Worm (Caenorhabditis elegans) whole organism, L3 larva: ENCODE results near the gene F18A1.1.

Experiments
- ama-1 ChIP-seq: fragments of 150-350 bp; optimal IDR thresholded peaks from 2 replicates; lab custom pipeline; 2018
- nhr-28 ChIP-seq: fragments of 150-350 bp; optimal IDR thresholded peaks from 2 replicates; lab custom pipeline; 2014; ENCODE audit warnings: missing biosample characterization, missing genetic modification characterization
- nhr-77 ChIP-seq: fragments of 150-350 bp; optimal IDR thresholded peaks from 2 replicates; lab custom pipeline; 2014; ENCODE audit warnings: missing biosample characterization, missing genetic modification characterization
- snpc-4 ChIP-seq: fragments of 150-350 bp; optimal IDR thresholded peaks from 2 replicates; lab custom pipeline; 2014; ENCODE audit warnings: missing biosample characterization, missing genetic modification characterization

DNA sequence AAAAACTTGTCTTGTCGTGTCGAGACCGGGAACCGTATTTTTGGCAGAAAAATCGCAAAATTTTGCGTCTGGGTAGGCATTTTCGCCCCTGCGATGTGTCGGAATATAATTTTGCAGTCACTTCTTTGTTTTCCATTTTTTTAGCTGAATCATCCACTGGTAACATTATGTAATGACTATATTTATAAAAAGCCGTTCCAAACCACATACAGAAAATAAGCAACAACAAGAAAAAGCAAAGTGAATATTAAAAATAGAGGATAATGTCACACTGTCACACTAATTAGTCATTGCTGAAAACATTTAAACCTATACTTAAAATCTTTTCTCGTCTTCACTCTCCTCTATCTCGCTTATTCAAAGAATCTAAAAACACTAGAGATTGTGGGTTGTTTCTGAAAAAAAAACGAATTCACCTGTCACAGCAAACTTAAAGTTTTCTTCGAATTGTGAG, 24.6 kb downstream of the F18A1.1 start, which contains the start of gene sre-1:
- no peak for TF ChIP-seq ama-1 (lab: Kevin White, UChicago)
- no peak for TF ChIP-seq nhr-77 (tag; lab: Kevin White, UChicago)
- no peak for TF ChIP-seq nhr-28 (tag; lab: Kevin White, UChicago)
- TF ChIP-seq snpc-4 (tag; lab: Kevin White, UChicago) = no peak
